Fruit fly (Drosophila melanogaster): ENCODE results near the gene CG9330.

CG9330 gene

DNA sequence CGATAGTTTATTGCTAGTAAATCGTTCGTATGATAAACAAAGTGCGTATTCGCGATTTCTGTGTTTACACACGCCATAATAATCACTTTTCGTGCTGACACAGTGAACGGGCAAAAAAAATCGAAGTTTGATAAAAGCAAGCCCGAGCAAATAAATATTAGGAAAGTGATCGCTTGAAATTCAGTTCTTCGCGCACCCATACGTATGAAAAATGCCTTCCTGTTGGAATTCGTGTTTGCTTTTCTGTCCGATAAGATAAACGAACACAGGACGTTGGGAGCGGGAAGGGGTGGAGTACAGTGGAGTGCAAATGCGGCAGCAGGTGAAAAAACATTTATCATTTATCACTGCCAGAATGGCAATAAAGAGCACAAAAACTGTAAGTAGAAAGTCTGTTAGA is 44.6 kb downstream of the CG9330 start:
- no peak for TF ChIP-seq CG4424 (GFP tag; optimal IDR thresholded peaks at IDR 0.05)
- no peak for TF ChIP-seq seq (GFP tag; IDR thresholded peaks at IDR 0.05)
- TF ChIP-seq sima (GFP tag; optimal IDR thresholded peaks at IDR 0.05), result no peak
- no peak for TF ChIP-seq Stat92E (GFP tag; optimal IDR thresholded peaks at IDR 0.05)
- no peak for TF ChIP-seq sd (tag; optimal IDR thresholded peaks at IDR 0.05)
- no peak for TF ChIP-seq sc (optimal IDR thresholded peaks at IDR 0.05)
- no peak for TF ChIP-seq sc (GFP tag; optimal IDR thresholded peaks at IDR 0.05)
- TF ChIP-seq CG12104 (GFP tag; optimal IDR thresholded peaks at IDR 0.05), result no peak
- no peak for TF ChIP-seq Ravus (GFP tag; IDR thresholded peaks at IDR 0.05)
- no peak for TF ChIP-seq CG7556 (GFP tag; optimal IDR thresholded peaks at IDR 0.05)
- no peak for TF ChIP-seq usp (GFP tag; optimal IDR thresholded peaks at IDR 0.05)
- TF ChIP-seq sob (GFP tag; IDR thresholded peaks at IDR 0.05), result peak; percentile 11; the same call in 1 of the 2 replicates
- TF ChIP-seq CG9817 (tag; optimal IDR thresholded peaks at IDR 0.05), result no peak
- TF ChIP-seq fu2 (GFP tag; optimal IDR thresholded peaks at IDR 0.05), result no peak
- TF ChIP-seq fd64A (GFP tag; optimal IDR thresholded peaks at IDR 0.05), result no peak
- no peak for TF ChIP-seq org-1 (GFP tag; optimal IDR thresholded peaks at IDR 0.05)
- peak; percentile 74 for TF ChIP-seq crol (GFP tag; IDR thresholded peaks at IDR 0.05)
- TF ChIP-seq Dbx (GFP tag; IDR thresholded peaks at IDR 0.05), result 0 out of 3 replicates have a peak, but pooled peaks have one; percentile 8
- TF ChIP-seq GATAe (GFP tag; conservative IDR thresholded peaks at IDR 0.05), result peak; percentile 93
- TF ChIP-seq CG3281 (GFP tag; optimal IDR thresholded peaks at IDR 0.05), result peak; percentile 33
- peak; percentile 83 for TF ChIP-seq Med (GFP tag)
- no peak for TF ChIP-seq pan (optimal IDR thresholded peaks at IDR 0.05)
- TF ChIP-seq pan (GFP tag; optimal IDR thresholded peaks at IDR 0.05 in 1 of 2, IDR thresholded peaks at IDR 0.05 in 1 of 2), result peak in 1 of 2 experiments; percentile 31
- TF ChIP-seq cwo (GFP tag; optimal IDR thresholded peaks at IDR 0.05), result peak; percentile 0
- TF ChIP-seq p53 (GFP tag; optimal IDR thresholded peaks at IDR 0.05), result no peak
- TF ChIP-seq btn (GFP tag; optimal IDR thresholded peaks at IDR 0.05), result no peak
- TF ChIP-seq CG6654 (GFP tag; optimal IDR thresholded peaks at IDR 0.05), result no peak
- no peak for TF ChIP-seq hkb (optimal IDR thresholded peaks at IDR 0.05)
- 0 out of 2 replicates have a peak, but pooled peaks have one; percentile 32 for TF ChIP-seq hkb (GFP tag; IDR thresholded peaks at IDR 0.05)
- TF ChIP-seq CG14860 (GFP tag; IDR thresholded peaks at IDR 0.05; ENCODE audit: partially characterized antibody), result no peak
- TF ChIP-seq B-H2 (GFP tag; optimal IDR thresholded peaks at IDR 0.05), result peak; percentile 11
- no peak for TF ChIP-seq NC2α (GFP tag; optimal IDR thresholded peaks at IDR 0.05)
- TF ChIP-seq Dip3 (GFP tag; optimal IDR thresholded peaks at IDR 0.05), result peak; percentile 10
- TF ChIP-seq ac (GFP tag; optimal IDR thresholded peaks at IDR 0.05), result peak; percentile 4
- TF ChIP-seq CG11723 (GFP tag; optimal IDR thresholded peaks at IDR 0.05), result no peak
- TF ChIP-seq CG17912 (GFP tag; optimal IDR thresholded peaks at IDR 0.05), result no peak
- no peak for TF ChIP-seq fru (optimal IDR thresholded peaks at IDR 0.05)
- TF ChIP-seq Drgx (GFP tag; IDR thresholded peaks at IDR 0.05), result no peak
- TF ChIP-seq CHES-1-like (GFP tag; optimal IDR thresholded peaks at IDR 0.05), result peak; percentile 18
- no peak for TF ChIP-seq Gug (GFP tag; IDR thresholded peaks at IDR 0.05)
- no peak for TF ChIP-seq CG13287 (GFP tag; IDR thresholded peaks at IDR 0.05; ENCODE audit: partially characterized antibody)
- peak; percentile 80 for TF ChIP-seq lab (GFP tag; optimal IDR thresholded peaks at IDR 0.05)
- 0 out of 2 replicates have a peak, but pooled peaks have one; percentile 7 for TF ChIP-seq Ptx1 (GFP tag; IDR thresholded peaks at IDR 0.05)
- no peak for TF ChIP-seq bowl (GFP tag; IDR thresholded peaks at IDR 0.05)
- TF ChIP-seq row (GFP tag; IDR thresholded peaks at IDR 0.05), result peak; percentile 43; the same call in 2 of the 3 replicates
- TF ChIP-seq Elba2 (GFP tag; optimal IDR thresholded peaks at IDR 0.05), result peak; percentile 66
- TF ChIP-seq Nf-YB (GFP tag; optimal IDR thresholded peaks at IDR 0.05), result no peak
- TF ChIP-seq pzg (GFP tag; optimal IDR thresholded peaks at IDR 0.05), result no peak
- no peak for TF ChIP-seq az2 (GFP tag; optimal IDR thresholded peaks at IDR 0.05)
- TF ChIP-seq pho (GFP tag; optimal IDR thresholded peaks at IDR 0.05), result peak; percentile 3
- TF ChIP-seq abd-A (tag; optimal IDR thresholded peaks at IDR 0.05), result no peak
- TF ChIP-seq CG3995 (GFP tag; optimal IDR thresholded peaks at IDR 0.05), result peak; percentile 67
- no peak for TF ChIP-seq CG8944 (GFP tag; optimal IDR thresholded peaks at IDR 0.05)
